Worm (Caenorhabditis elegans): ENCODE measurements around the gene rpn-3.

DNA sequence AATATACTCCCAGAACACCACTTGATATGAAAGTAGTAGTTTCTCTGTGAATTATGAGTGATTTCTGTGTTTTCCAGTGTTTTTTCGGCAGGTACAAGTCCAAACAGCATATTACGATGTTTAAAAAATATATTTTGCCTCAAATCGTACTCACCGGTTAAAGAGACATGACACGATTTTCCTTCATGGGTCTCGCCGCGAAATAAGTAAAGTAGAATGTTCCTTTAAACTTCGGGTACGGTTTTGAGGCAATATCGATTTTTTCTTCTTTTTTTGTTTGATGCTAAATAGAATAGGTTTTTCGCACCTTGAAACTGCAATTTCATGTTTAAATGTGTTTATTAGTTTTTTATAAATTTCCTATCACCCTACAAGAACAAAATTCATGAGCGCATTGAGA, 44.8 kb downstream of the rpn-3 start:
- TF ChIP-seq ama-1 (optimal IDR thresholded peaks at IDR 0.05) (no peak), hmbx-1 (tag; optimal IDR thresholded peaks at IDR 0.05) (no peak)
